Worm (Caenorhabditis elegans) whole organism, late embryonic: ENCODE results near the gene srz-12.

Experiments used
- C38D4.7 ChIP-seq: fragments of 200-800 bp; sonication (Bioruptor generic); optimal IDR thresholded peaks from 2 replicates; lab custom pipeline; 2018; ENCODE audit warnings: mild to moderate bottlenecking, missing genetic modification characterization, moderate library complexity, missing compliant biosample characterization
- T23F11.4 ChIP-seq: fragments of 200-800 bp; sonication (Bioruptor generic); optimal IDR thresholded peaks from 2 replicates; lab custom pipeline; 2018; ENCODE audit warnings: mild to moderate bottlenecking, missing genetic modification characterization, missing compliant biosample characterization
- ahr-1 ChIP-seq: sonication (generic microtip); optimal IDR thresholded peaks from 2 replicates; lab custom pipeline; 2016; ENCODE audit warnings: missing genetic modification characterization, missing compliant biosample characterization
- ama-1 ChIP-seq: fragments of 150-350 bp; optimal IDR thresholded peaks from 2 replicates; lab custom pipeline; 2014
- ceh-14 ChIP-seq: sonication (generic microtip); optimal IDR thresholded peaks from 2 replicates; lab custom pipeline; 2016; ENCODE audit warnings: missing genotype, missing genetic modification characterization, missing compliant biosample characterization
- ceh-18 ChIP-seq: sonication (generic microtip); optimal IDR thresholded peaks from 2 replicates; lab custom pipeline; 2016; ENCODE audit warnings: missing genetic modification characterization, missing compliant biosample characterization
- ceh-31 ChIP-seq: sonication (generic microtip); optimal IDR thresholded peaks from 2 replicates; lab custom pipeline; 2016; ENCODE audit warnings: missing genetic modification characterization, missing compliant biosample characterization
- ceh-45 ChIP-seq: fragments of 200-800 bp; sonication (Bioruptor generic); IDR thresholded peaks from 2 replicates; pipeline ENCODE4 v1.3.6; 2022; ENCODE audit warnings: missing genetic modification reagents, missing genetic modification characterization, missing compliant biosample characterization
- ceh-48 ChIP-seq: sonication (generic microtip); optimal IDR thresholded peaks from 2 replicates; lab custom pipeline; 2016; ENCODE audit warnings: missing genetic modification characterization, inconsistent platforms, missing compliant biosample characterization
- ceh-6 ChIP-seq: fragments of 200-800 bp; sonication (Bioruptor generic); optimal IDR thresholded peaks from 2 replicates; lab custom pipeline; 2018; ENCODE audit warnings: mild to moderate bottlenecking, missing genetic modification characterization, missing compliant biosample characterization
- che-1 ChIP-seq: sonication (generic microtip); optimal IDR thresholded peaks from 2 replicates; lab custom pipeline; 2016; ENCODE audit warnings: mild to moderate bottlenecking, missing genetic modification characterization, missing compliant biosample characterization
- dmd-4 ChIP-seq: sonication (generic microtip); optimal IDR thresholded peaks from 2 replicates; lab custom pipeline; 2016; ENCODE audit warnings: borderline replicate concordance, missing genetic modification characterization, missing compliant biosample characterization
- dve-1 ChIP-seq: sonication (generic microtip); optimal IDR thresholded peaks from 2 replicates; lab custom pipeline; 2017; ENCODE audit warnings: antibody characterized with exemption, mild to moderate bottlenecking, missing genetic modification characterization, missing compliant biosample characterization
- ets-4 ChIP-seq: sonication (generic microtip); optimal IDR thresholded peaks from 2 replicates; lab custom pipeline; 2016; ENCODE audit warnings: missing genetic modification characterization, missing compliant biosample characterization
- eyg-1 ChIP-seq: sonication (generic microtip); optimal IDR thresholded peaks from 2 replicates; lab custom pipeline; 2016; ENCODE audit warnings: missing genotype, missing genetic modification characterization, missing compliant biosample characterization
- fax-1 ChIP-seq: sonication (generic microtip); optimal IDR thresholded peaks from 2 replicates; lab custom pipeline; 2016; ENCODE audit warnings: missing genotype, missing genetic modification characterization, missing compliant biosample characterization
- fkh-10 ChIP-seq: fragments of 150-350 bp; optimal IDR thresholded peaks from 2 replicates; lab custom pipeline; 2014; ENCODE audit warnings: missing biosample characterization, missing genetic modification reagents, missing genetic modification characterization
- fkh-6 ChIP-seq: sonication (generic microtip); optimal IDR thresholded peaks from 2 replicates; lab custom pipeline; 2016; ENCODE audit warnings: missing genetic modification characterization, missing compliant biosample characterization
- hlh-13 ChIP-seq: fragments of 200-800 bp; sonication (Bioruptor generic); optimal IDR thresholded peaks from 2 replicates; lab custom pipeline; 2018; ENCODE audit warnings: mild to moderate bottlenecking, missing genetic modification characterization, missing compliant biosample characterization
- hlh-8 ChIP-seq: sonication (generic microtip); optimal IDR thresholded peaks from 2 replicates; lab custom pipeline; 2016; ENCODE audit warnings: missing genotype, missing genetic modification characterization, missing compliant biosample characterization
- lin-11 ChIP-seq: fragments of 200-800 bp; sonication (Bioruptor generic); optimal IDR thresholded peaks from 2 replicates; lab custom pipeline; 2018; ENCODE audit warnings: mild to moderate bottlenecking, missing genetic modification characterization, missing compliant biosample characterization
- madf-2 ChIP-seq: sonication (generic microtip); optimal IDR thresholded peaks from 2 replicates; lab custom pipeline; 2017; ENCODE audit warnings: missing genetic modification characterization, missing compliant biosample characterization
- mec-3 ChIP-seq: sonication (generic microtip); optimal IDR thresholded peaks from 2 replicates; lab custom pipeline; 2016; ENCODE audit warnings: borderline replicate concordance, missing genetic modification characterization, missing compliant biosample characterization
- nfya-1 ChIP-seq: sonication (generic microtip); optimal IDR thresholded peaks from 2 replicates; lab custom pipeline; 2017; ENCODE audit warnings: missing genetic modification characterization, mild to moderate bottlenecking, missing compliant biosample characterization, antibody characterized with exemption, moderate library complexity
- nhr-11 ChIP-seq: fragments of 150-350 bp; optimal IDR thresholded peaks from 2 replicates; lab custom pipeline; 2014; ENCODE audit warnings: missing biosample characterization, missing genetic modification characterization
- pag-3 ChIP-seq: sonication (generic microtip); optimal IDR thresholded peaks from 2 replicates; lab custom pipeline; 2016; ENCODE audit warnings: missing compliant biosample characterization, missing genetic modification characterization, borderline replicate concordance
- pax-1 ChIP-seq: fragments of 150-350 bp; optimal IDR thresholded peaks from 2 replicates; lab custom pipeline; 2014; ENCODE audit warnings: missing biosample characterization, missing genetic modification characterization
- pqm-1 ChIP-seq: sonication (generic microtip); optimal IDR thresholded peaks from 2 replicates; lab custom pipeline; 2016; ENCODE audit warnings: missing genetic modification characterization, missing compliant biosample characterization
- pros-1 ChIP-seq: fragments of 150-350 bp; optimal IDR thresholded peaks from 2 replicates; lab custom pipeline; 2014; ENCODE audit warnings: missing biosample characterization, missing genetic modification reagents, missing genetic modification characterization
- tbx-2 ChIP-seq: sonication (generic microtip); optimal IDR thresholded peaks from 2 replicates; lab custom pipeline; 2016; ENCODE audit warnings: missing genetic modification characterization, missing compliant biosample characterization
- tbx-7 ChIP-seq: sonication (generic microtip); optimal IDR thresholded peaks from 2 replicates; lab custom pipeline; 2016; ENCODE audit warnings: missing genotype, missing genetic modification characterization, missing compliant biosample characterization
- unc-86 ChIP-seq: sonication (generic microtip); optimal IDR thresholded peaks from 2 replicates; lab custom pipeline; 2016; ENCODE audit warnings: missing genetic modification characterization, missing compliant biosample characterization
- zip-5 ChIP-seq: sonication (generic microtip); optimal IDR thresholded peaks from 2 replicates; lab custom pipeline; 2016; ENCODE audit warnings: missing genetic modification characterization, missing compliant biosample characterization
- ztf-16 ChIP-seq: sonication (generic microtip); optimal IDR thresholded peaks from 2 replicates; lab custom pipeline; 2017; ENCODE audit warnings: missing genetic modification characterization, missing compliant biosample characterization

srz-12 gene

ce11 chrV:15896671-15897070 lies 34.2 kb upstream of the srz-12 start, which contains the start of gene nhr-213:
Gene nhr-213 (minus strand): TSS chrV:15896771.
- no peak for TF ChIP-seq nhr-11 (tag; lab: Kevin White, UChicago)
- TF ChIP-seq eyg-1 = no peak
- TF ChIP-seq fkh-10 (GFP tag; lab: Kevin White, UChicago) = no peak
- TF ChIP-seq fkh-6 (tag; lab: Kevin White, UChicago) = no peak
- no peak for TF ChIP-seq ama-1 (lab: Kevin White, UChicago)

DNA sequence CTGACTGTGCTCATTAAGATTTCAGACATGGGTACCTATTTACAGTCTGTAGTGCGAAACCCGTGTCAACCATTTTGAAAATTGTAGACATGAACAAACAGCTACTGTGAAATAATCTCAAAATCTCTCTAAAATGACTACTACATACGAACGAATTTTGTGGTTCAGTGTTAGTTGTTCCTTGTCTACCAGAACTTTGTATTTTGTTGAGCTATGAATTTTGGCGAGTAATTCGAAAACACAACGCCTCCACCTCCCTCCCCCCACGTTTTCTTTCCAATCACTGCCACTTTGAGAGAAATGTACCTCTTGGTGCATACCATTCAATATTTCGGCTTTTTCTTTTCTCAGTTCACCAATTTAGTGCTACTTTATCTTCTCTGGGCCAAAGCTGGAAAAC lies 30.2 kb upstream of the srz-12 start, which contains the start of gene T06C12.11:
TSS of gene T06C12.11 (plus strand) at position 301 of the 400 bp plus-strand sequence.
- TF ChIP-seq ceh-18 (tag; lab: Kevin White, UChicago) (no peak), ceh-48 (tag; lab: Kevin White, UChicago) (no peak), mec-3 (no peak), ets-4 (tag; lab: Kevin White, UChicago) (no peak), madf-2 (no peak), ama-1 (lab: Kevin White, UChicago) (no peak), ceh-14 (no peak)

ce11 chrV:15891761-15892160 lies 29.3 kb upstream of the srz-12 start, which contains the start of gene T06C12.12:
Gene T06C12.12 (plus strand): TSS chrV:15892061.
- TF ChIP-seq T23F11.4 (GFP tag; lab: Kevin White, UChicago) = no peak
- TF ChIP-seq ama-1 (lab: Kevin White, UChicago) = no peak
- no peak for TF ChIP-seq ahr-1 (tag; lab: Kevin White, UChicago)
- no peak for TF ChIP-seq che-1
- no peak for TF ChIP-seq nhr-11 (tag; lab: Kevin White, UChicago)
- no peak for TF ChIP-seq unc-86
- TF ChIP-seq ets-4 (tag; lab: Kevin White, UChicago) = no peak
- TF ChIP-seq lin-11 (tag; lab: Kevin White, UChicago) = no peak
- TF ChIP-seq ceh-6 (GFP tag; lab: Kevin White, UChicago) = no peak
- no peak for TF ChIP-seq nfya-1

- TF ChIP-seq ceh-31 (tag; lab: Kevin White, UChicago) = no peak
- TF ChIP-seq tbx-2 = no peak
- TF ChIP-seq mec-3 = no peak
- TF ChIP-seq zip-5 (tag; lab: Kevin White, UChicago) = no peak
- TF ChIP-seq ceh-45 (GFP tag; lab: Robert Waterston, UW) = no peak
- no peak for TF ChIP-seq fax-1
- no peak for TF ChIP-seq ztf-16 (tag; lab: Kevin White, UChicago)
- no peak for TF ChIP-seq madf-2
- TF ChIP-seq hlh-8 (tag; lab: Kevin White, UChicago) = no peak
- no peak for TF ChIP-seq fkh-10 (GFP tag; lab: Kevin White, UChicago)
- no peak for TF ChIP-seq unc-86
- no peak for TF ChIP-seq hlh-13 (GFP tag; lab: Kevin White, UChicago)
- TF ChIP-seq dmd-4 (tag; lab: Kevin White, UChicago) = no peak
- no peak for TF ChIP-seq pqm-1
- TF ChIP-seq, all 69 proteins: peak for 0
Observed at ce11 chrV:15891279-15891678, 28.8 kb upstream of the srz-12 start.

- TF ChIP-seq pqm-1 = no peak
- TF ChIP-seq, all 69 proteins: peak for 0
Observed at ce11 chrV:15890115-15890514, 27.6 kb upstream of the srz-12 start.

- no peak for TF ChIP-seq pag-3 (tag; lab: Kevin White, UChicago)
- TF ChIP-seq pqm-1 = no peak
- TF ChIP-seq ceh-45 (GFP tag; lab: Robert Waterston, UW) = no peak
- TF ChIP-seq unc-86 = no peak
- TF ChIP-seq pros-1 = no peak
- no peak for TF ChIP-seq tbx-7 (tag; lab: Kevin White, UChicago)
- TF ChIP-seq C38D4.7 (GFP tag; lab: Kevin White, UChicago) = no peak
- TF ChIP-seq ztf-16 (tag; lab: Kevin White, UChicago) = no peak
- no peak for TF ChIP-seq pax-1 (tag; lab: Kevin White, UChicago)
- TF ChIP-seq ceh-18 (tag; lab: Kevin White, UChicago) = no peak
- no peak for TF ChIP-seq hlh-13 (GFP tag; lab: Kevin White, UChicago)
- no peak for TF ChIP-seq ceh-6 (GFP tag; lab: Kevin White, UChicago)
- no peak for TF ChIP-seq dve-1 (tag; lab: Kevin White, UChicago)
- TF ChIP-seq, all 69 proteins: peak for 0
Observed at ce11 chrV:15888751-15889150, 26.3 kb upstream of the srz-12 start, which contains the start of gene cgt-1. Gene cgt-1 (minus strand): TSS chrV:15888851.
